Fruit fly (Drosophila melanogaster) whole organism: ENCODE results near the gene Tango6.

Source experiments
- CG8478 ChIP-seq: fragments of >200 bp; optimal IDR thresholded peaks from 2 replicates; lab custom pipeline; 2018; ENCODE audit warnings: inconsistent platforms
- Dll ChIP-seq: fragments of >200 bp; optimal IDR thresholded peaks from 2 replicates; lab custom pipeline; 2017
- EcR ChIP-seq, 2 experiments: fragments of >200 bp; optimal IDR thresholded peaks; 2 replicates each; lab custom pipeline; 2017; ENCODE audit warnings: missing biosample characterization in 2 of 2, missing genetic modification characterization in 2 of 2, missing genetic modification reagents in 2 of 2
- pan ChIP-seq: fragments of >200 bp; optimal IDR thresholded peaks from 2 replicates; lab custom pipeline; 2017
- psq ChIP-seq: fragments of >200 bp; optimal IDR thresholded peaks from 2 replicates; lab custom pipeline; 2017
- usp ChIP-seq: fragments of >200 bp; optimal IDR thresholded peaks from 2 replicates; lab custom pipeline; 2017; ENCODE audit warnings: missing biosample characterization, missing genetic modification characterization, mixed read lengths

Gene Tango6

dm6 chr2L:18981947-18982579 lies 13.2 kb downstream of the Tango6 start:
- TF ChIP-seq Dll (lab: Kevin White, UChicago) (no peak), CG8478 (lab: Kevin White, UChicago) (no peak), pan (lab: Kevin White, UChicago) (no peak), EcR (GFP tag; optimal IDR thresholded peaks at IDR 0.05; lab: Kevin White, UChicago) (no peak), usp (GFP tag; lab: Kevin White, UChicago) (no peak), psq (lab: Kevin White, UChicago) (no peak)

dm6 chr2L:18982826-18983758 lies 14.3 kb downstream of the Tango6 start:
- no peak for TF ChIP-seq pan (lab: Kevin White, UChicago)
- no peak for TF ChIP-seq Dll (lab: Kevin White, UChicago)
- no peak for TF ChIP-seq psq (lab: Kevin White, UChicago)
- TF ChIP-seq CG8478 (lab: Kevin White, UChicago), result no peak
- no peak for TF ChIP-seq EcR (GFP tag; optimal IDR thresholded peaks at IDR 0.05; lab: Kevin White, UChicago)
- TF ChIP-seq usp (GFP tag; lab: Kevin White, UChicago), result no peak

- no peak for TF ChIP-seq Dll (lab: Kevin White, UChicago)
- TF ChIP-seq usp (GFP tag; lab: Kevin White, UChicago), result no peak
Measured at dm6 chr2L:18984158-18984557, 15.3 kb downstream of the Tango6 start.

dm6 chr2L:18985201-18986124 lies 16.6 kb downstream of the Tango6 start:
- TF ChIP-seq psq (lab: Kevin White, UChicago) (no peak), CG8478 (lab: Kevin White, UChicago) (no peak), usp (GFP tag; lab: Kevin White, UChicago) (no peak), EcR (GFP tag; optimal IDR thresholded peaks at IDR 0.05; lab: Kevin White, UChicago) (no peak), Dll (lab: Kevin White, UChicago) (no peak), pan (lab: Kevin White, UChicago) (no peak)

dm6 chr2L:18986125-18986498 lies 17.3 kb downstream of the Tango6 start:
- TF ChIP-seq CG8478 (lab: Kevin White, UChicago), result no peak
- no peak for TF ChIP-seq Dll (lab: Kevin White, UChicago)
- no peak for TF ChIP-seq pan (lab: Kevin White, UChicago)
- no peak for TF ChIP-seq EcR (GFP tag; optimal IDR thresholded peaks at IDR 0.05; lab: Kevin White, UChicago)

- no peak for TF ChIP-seq Dll (lab: Kevin White, UChicago)
- no peak for TF ChIP-seq usp (GFP tag; lab: Kevin White, UChicago)
- no peak for TF ChIP-seq psq (lab: Kevin White, UChicago)
- TF ChIP-seq pan (lab: Kevin White, UChicago), result no peak
- TF ChIP-seq CG8478 (lab: Kevin White, UChicago), result no peak
- TF ChIP-seq EcR (GFP tag; optimal IDR thresholded peaks at IDR 0.05; lab: Kevin White, UChicago), result no peak
Measured at dm6 chr2L:18987078-18987895, 18.5 kb downstream of the Tango6 start, which contains the start of the genes Swip-1 and EMC5. Swip-1 (minus strand) TSS chr2L:18987280. EMC5 (plus strand) TSS chr2L:18987707.

- TF ChIP-seq EcR (GFP tag; optimal IDR thresholded peaks at IDR 0.05; lab: Kevin White, UChicago) (no peak), psq (lab: Kevin White, UChicago) (no peak), Dll (lab: Kevin White, UChicago) (no peak), usp (GFP tag; lab: Kevin White, UChicago) (no peak), CG8478 (lab: Kevin White, UChicago) (no peak), pan (lab: Kevin White, UChicago) (no peak)
Measured at dm6 chr2L:18990133-18990532, 21.3 kb downstream of the Tango6 start, which contains the start of gene CG15170. CG15170 (minus strand) TSS chr2L:18990233.

- TF ChIP-seq CG8478 (lab: Kevin White, UChicago) (no peak), usp (GFP tag; lab: Kevin White, UChicago) (no peak), Dll (lab: Kevin White, UChicago) (no peak), EcR (GFP tag; optimal IDR thresholded peaks at IDR 0.05; lab: Kevin White, UChicago) (no peak), psq (lab: Kevin White, UChicago) (no peak), pan (lab: Kevin White, UChicago) (no peak)
Measured at dm6 chr2L:18990720-18991119, 21.9 kb downstream of the Tango6 start, which contains the start of gene CG15169. CG15169 (plus strand) TSS chr2L:18991020.

dm6 chr2L:18992196-18992595 lies 23.4 kb downstream of the Tango6 start, which contains the start of gene CG46465:
CG46465 (plus strand) TSS chr2L:18992496.
- TF ChIP-seq psq (lab: Kevin White, UChicago), result no peak
- TF ChIP-seq CG8478 (lab: Kevin White, UChicago), result no peak
- TF ChIP-seq Dll (lab: Kevin White, UChicago), result no peak
- TF ChIP-seq usp (GFP tag; lab: Kevin White, UChicago), result no peak
- no peak for TF ChIP-seq pan (lab: Kevin White, UChicago)
- no peak for TF ChIP-seq EcR (GFP tag; optimal IDR thresholded peaks at IDR 0.05; lab: Kevin White, UChicago)
